Fruit fly (Drosophila melanogaster): Measurements from ENCODE around the gene Grx1.

DNA sequence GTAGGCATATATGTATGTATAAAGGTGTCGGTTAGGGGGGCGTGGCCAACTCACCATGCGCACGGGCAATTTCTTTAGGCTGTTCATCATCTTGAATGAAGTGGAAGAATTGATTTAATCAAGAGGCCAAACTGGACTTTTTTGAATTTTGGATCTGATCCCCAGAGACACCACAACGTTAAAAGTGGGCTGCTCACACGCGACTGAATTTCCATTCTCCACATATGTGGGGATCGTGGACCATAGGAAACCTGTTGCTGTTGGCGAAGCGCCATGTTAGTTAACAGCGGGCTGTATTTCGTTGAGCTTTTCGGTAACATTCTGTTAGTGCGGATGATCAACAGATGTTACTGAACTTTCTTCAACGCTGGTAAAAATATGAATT is 29.0 kb downstream of the Grx1 start, which contains the start of gene CG3902:
- TF ChIP-seq CG8478 (optimal IDR thresholded peaks at IDR 0.05) (no peak), CTCF (optimal IDR thresholded peaks at IDR 0.05) (no peak)
